Worm (Caenorhabditis elegans) whole organism, mixed stage, embryonic: ENCODE results near the gene tbx-43.

Experiments
- blmp-1 ChIP-seq: fragments of 150-350 bp; optimal IDR thresholded peaks from 2 replicates; lab custom pipeline; 2014; ENCODE audit warnings: missing biosample characterization, missing genetic modification characterization
- ceh-39 ChIP-seq: fragments of 150-350 bp; optimal IDR thresholded peaks from 2 replicates; lab custom pipeline; 2014; ENCODE audit warnings: missing biosample characterization, missing genetic modification characterization
- ceh-43 ChIP-seq: fragments of 200-800 bp; sonication (Bioruptor generic); optimal IDR thresholded peaks from 2 replicates; lab custom pipeline; 2018; ENCODE audit warnings: mild to moderate bottlenecking, missing genetic modification characterization, moderate library complexity, missing compliant biosample characterization
- ceh-83 ChIP-seq: fragments of 200-800 bp; sonication (Bioruptor generic); optimal IDR thresholded peaks from 2 replicates; lab custom pipeline; 2018; ENCODE audit warnings: mild to moderate bottlenecking, missing genetic modification characterization, missing compliant biosample characterization
- ces-1 ChIP-seq: fragments of 150-350 bp; optimal IDR thresholded peaks from 2 replicates; lab custom pipeline; 2014; ENCODE audit warnings: missing biosample characterization, missing genetic modification reagents, missing genetic modification characterization
- cnd-1 ChIP-seq: fragments of 200-800 bp; sonication (Bioruptor generic); optimal IDR thresholded peaks from 2 replicates; lab custom pipeline; 2018; ENCODE audit warnings: mild to moderate bottlenecking, missing genetic modification characterization, missing compliant biosample characterization
- drap-1 ChIP-seq: fragments of 200-800 bp; sonication (Bioruptor generic); optimal IDR thresholded peaks from 3 replicates; lab custom pipeline; 2018; ENCODE audit warnings: mild to moderate bottlenecking, missing genetic modification characterization, missing compliant biosample characterization
- elt-1 ChIP-seq: sonication (generic microtip); optimal IDR thresholded peaks from 2 replicates; lab custom pipeline; 2017; ENCODE audit warnings: missing genetic modification characterization, mild to moderate bottlenecking, missing compliant biosample characterization, antibody characterized with exemption, moderate library complexity, borderline replicate concordance; ENCODE audit not compliant: insufficient read depth
- elt-3 ChIP-seq: fragments of 150-350 bp; optimal IDR thresholded peaks from 2 replicates; lab custom pipeline; 2014; ENCODE audit warnings: missing biosample characterization, missing genetic modification characterization
- flh-1 ChIP-seq: fragments of 200-800 bp; sonication (Bioruptor generic); optimal IDR thresholded peaks from 2 replicates; lab custom pipeline; 2018; ENCODE audit warnings: mild to moderate bottlenecking, missing genetic modification characterization, moderate library complexity, missing compliant biosample characterization
- ham-2 ChIP-seq: fragments of 200-800 bp; sonication (Bioruptor generic); optimal IDR thresholded peaks from 2 replicates; lab custom pipeline; 2018; ENCODE audit warnings: mild to moderate bottlenecking, missing genetic modification characterization, missing compliant biosample characterization
- hlh-1 ChIP-seq: fragments of 150-350 bp; optimal IDR thresholded peaks from 2 replicates; lab custom pipeline; 2014; ENCODE audit warnings: missing biosample characterization, missing genetic modification reagents, missing genetic modification characterization
- lin-13 ChIP-seq: fragments of 150-350 bp; optimal IDR thresholded peaks from 2 replicates; lab custom pipeline; 2014; ENCODE audit warnings: missing biosample characterization, missing genetic modification characterization
- lin-32 ChIP-seq: fragments of 200-800 bp; sonication (Bioruptor generic); optimal IDR thresholded peaks from 2 replicates; lab custom pipeline; 2018; ENCODE audit warnings: mild to moderate bottlenecking, missing genetic modification characterization, missing compliant biosample characterization
- lsy-2 ChIP-seq: fragments of 150-350 bp; optimal IDR thresholded peaks from 2 replicates; lab custom pipeline; 2014; ENCODE audit warnings: missing biosample characterization, missing genetic modification characterization
- mab-5 ChIP-seq: fragments of 150-350 bp; optimal IDR thresholded peaks from 2 replicates; lab custom pipeline; 2014; ENCODE audit warnings: missing biosample characterization, missing genetic modification characterization
- mep-1 ChIP-seq: fragments of 150-350 bp; optimal IDR thresholded peaks from 2 replicates; lab custom pipeline; 2017; ENCODE audit warnings: missing biosample characterization, missing genetic modification reagents, missing genetic modification characterization, inconsistent platforms
- mls-2 ChIP-seq: sonication (generic microtip); optimal IDR thresholded peaks from 2 replicates; lab custom pipeline; 2016; ENCODE audit warnings: mild to moderate bottlenecking, missing genetic modification characterization, moderate library complexity, missing compliant biosample characterization
- nhr-12 ChIP-seq: fragments of 150-350 bp; optimal IDR thresholded peaks from 2 replicates; lab custom pipeline; 2014; ENCODE audit warnings: missing biosample characterization, missing genetic modification characterization
- nhr-2 ChIP-seq: fragments of 150-350 bp; optimal IDR thresholded peaks from 2 replicates; lab custom pipeline; 2014; ENCODE audit warnings: missing biosample characterization, missing genetic modification characterization
- nhr-28 ChIP-seq: fragments of 150-350 bp; optimal IDR thresholded peaks from 2 replicates; lab custom pipeline; 2014; ENCODE audit warnings: missing biosample characterization, missing genetic modification characterization
- pha-4 ChIP-seq: fragments of 150-350 bp; optimal IDR thresholded peaks from 2 replicates; lab custom pipeline; 2018; ENCODE audit warnings: missing biosample characterization, missing genetic modification reagents, missing genetic modification characterization
- sem-2 ChIP-seq: fragments of 200-800 bp; sonication (Bioruptor generic); optimal IDR thresholded peaks from 2 replicates; lab custom pipeline; 2018; ENCODE audit warnings: mild to moderate bottlenecking, missing genetic modification characterization, missing compliant biosample characterization
- snpc-4 ChIP-seq: fragments of 150-350 bp; optimal IDR thresholded peaks from 2 replicates; lab custom pipeline; 2014; ENCODE audit warnings: missing biosample characterization, missing genetic modification characterization
- sptf-1 ChIP-seq: sonication (generic microtip); optimal IDR thresholded peaks from 2 replicates; lab custom pipeline; 2017; ENCODE audit warnings: mild to moderate bottlenecking, missing genetic modification characterization, moderate library complexity, missing compliant biosample characterization
- unc-39 ChIP-seq: fragments of 150-350 bp; optimal IDR thresholded peaks from 2 replicates; lab custom pipeline; 2014; ENCODE audit warnings: missing biosample characterization, missing genetic modification characterization
- unc-62 ChIP-seq: fragments of 150-350 bp; optimal IDR thresholded peaks from 2 replicates; lab custom pipeline; 2014; ENCODE audit warnings: missing biosample characterization, missing genetic modification reagents, missing genetic modification characterization
- zip-8 ChIP-seq: fragments of 150-350 bp; optimal IDR thresholded peaks from 2 replicates; lab custom pipeline; 2014; ENCODE audit warnings: missing biosample characterization, missing genetic modification characterization
- ztf-11 ChIP-seq: fragments of 150-350 bp; optimal IDR thresholded peaks from 2 replicates; lab custom pipeline; 2014; ENCODE audit warnings: missing biosample characterization, missing genetic modification characterization

tbx-43 gene

ce11 chrIII:1805415-1806008 lies 35.6 kb upstream of the tbx-43 start:
- no peak for TF ChIP-seq blmp-1 (tag; lab: Kevin White, UChicago)
- peak; percentile 35 for TF ChIP-seq ces-1 (GFP tag; lab: Kevin White, UChicago)
- no peak for TF ChIP-seq mls-2 (tag; lab: Kevin White, UChicago)
- TF ChIP-seq hlh-1 (tag; lab: Kevin White, UChicago), result no peak
- TF ChIP-seq, all 35 proteins: peak for 1

ce11 chrIII:1804477-1804876 lies 34.6 kb upstream of the tbx-43 start:
- no peak for TF ChIP-seq mls-2 (tag; lab: Kevin White, UChicago)
- peak; percentile 27 for TF ChIP-seq sptf-1 (tag; lab: Kevin White, UChicago)

- TF ChIP-seq unc-39 (no peak), nhr-12 (tag; lab: Kevin White, UChicago) (no peak), hlh-1 (tag; lab: Kevin White, UChicago) (no peak), lin-32 (no peak), mep-1 (tag; lab: Kevin White, UChicago) (no peak), blmp-1 (tag; lab: Kevin White, UChicago) (no peak)
Observed at ce11 chrIII:1803000-1803399, 33.1 kb upstream of the tbx-43 start.

ce11 chrIII:1799407-1799806 lies 29.5 kb upstream of the tbx-43 start:
- TF ChIP-seq blmp-1 (tag; lab: Kevin White, UChicago) (no peak), zip-8 (peak; percentile 60)

- TF ChIP-seq cnd-1, result no peak
- no peak for TF ChIP-seq elt-3 (tag; lab: Kevin White, UChicago)
- TF ChIP-seq snpc-4 (tag; lab: Kevin White, UChicago), result no peak
- no peak for TF ChIP-seq unc-62
- no peak for TF ChIP-seq pha-4 (tag; lab: Kevin White, UChicago)
- TF ChIP-seq ceh-39 (tag; lab: Kevin White, UChicago), result no peak
- no peak for TF ChIP-seq zip-8
- TF ChIP-seq elt-1 (tag; lab: Kevin White, UChicago), result no peak
- TF ChIP-seq ham-2, result no peak
- no peak for TF ChIP-seq ceh-83 (GFP tag; lab: Kevin White, UChicago)
- no peak for TF ChIP-seq sem-2 (GFP tag; lab: Kevin White, UChicago)
- no peak for TF ChIP-seq sptf-1 (tag; lab: Kevin White, UChicago)
- TF ChIP-seq flh-1, result no peak
- no peak for TF ChIP-seq mep-1 (tag; lab: Kevin White, UChicago)
- TF ChIP-seq drap-1 (GFP tag; lab: Kevin White, UChicago), result no peak
Observed at ce11 chrIII:1794100-1794499, 24.2 kb upstream of the tbx-43 start.

- TF ChIP-seq lsy-2 (tag; lab: Kevin White, UChicago), result no peak
- TF ChIP-seq sem-2 (GFP tag; lab: Kevin White, UChicago), result no peak
- no peak for TF ChIP-seq snpc-4 (tag; lab: Kevin White, UChicago)
- no peak for TF ChIP-seq lin-32
- no peak for TF ChIP-seq lin-13
- no peak for TF ChIP-seq ztf-11 (tag; lab: Kevin White, UChicago)
- TF ChIP-seq drap-1 (GFP tag; lab: Kevin White, UChicago), result no peak
- TF ChIP-seq ham-2, result no peak
- no peak for TF ChIP-seq nhr-28 (tag; lab: Kevin White, UChicago)
- no peak for TF ChIP-seq elt-1 (tag; lab: Kevin White, UChicago)
- TF ChIP-seq flh-1, result no peak
- no peak for TF ChIP-seq nhr-2 (tag; lab: Kevin White, UChicago)
- TF ChIP-seq unc-39, result no peak
- no peak for TF ChIP-seq hlh-1 (tag; lab: Kevin White, UChicago)
- no peak for TF ChIP-seq mab-5
- no peak for TF ChIP-seq ceh-43 (GFP tag; lab: Kevin White, UChicago)
- no peak for TF ChIP-seq cnd-1
- no peak for TF ChIP-seq sptf-1 (tag; lab: Kevin White, UChicago)
Observed at ce11 chrIII:1793416-1793815, 23.5 kb upstream of the tbx-43 start.
